Fruit fly (Drosophila melanogaster) whole organism, embryonic: Measurements from ENCODE around the gene CG34281.

Experiments used
- Ada2b ChIP-seq: fragments of 200-800 bp; sonication (Bioruptor generic); IDR thresholded peaks from 2 replicates; pipeline ENCODE4 v1.3.6; 2022; ENCODE audit warnings: missing biosample characterization, missing genetic modification characterization
- Asciz ChIP-seq: fragments of 200-800 bp; sonication (Bioruptor generic); optimal IDR thresholded peaks from 2 replicates; lab custom pipeline; 2017; ENCODE audit warnings: missing biosample characterization, mild to moderate bottlenecking, missing genetic modification characterization, missing genetic modification reagents
- CG10959 ChIP-seq: fragments of 200-800 bp; sonication (Bioruptor generic); IDR thresholded peaks from 2 replicates; pipeline ENCODE4 v1.3.6; 2022; ENCODE audit warnings: missing biosample characterization, missing genetic modification characterization
- CG12659 ChIP-seq: fragments of 200-800 bp; sonication (Bioruptor generic); optimal IDR thresholded peaks from 3 replicates; lab custom pipeline; 2017; ENCODE audit warnings: mild to moderate bottlenecking, missing biosample characterization, missing genetic modification reagents, missing genetic modification characterization
- CG13424 ChIP-seq: fragments of 200-800 bp; sonication (Bioruptor generic); optimal IDR thresholded peaks from 2 replicates; lab custom pipeline; 2019; ENCODE audit warnings: missing biosample characterization, mild to moderate bottlenecking, missing genetic modification characterization, moderate library complexity
- CG14441 ChIP-seq: fragments of 200-800 bp; sonication (Bioruptor generic); IDR thresholded peaks from 2 replicates; pipeline ENCODE4 v1.3.6; 2022; ENCODE audit warnings: missing biosample characterization, missing genetic modification characterization
- CG15269 ChIP-seq: fragments of 200-800 bp; sonication (Bioruptor generic); optimal IDR thresholded peaks from 2 replicates; lab custom pipeline; 2018; ENCODE audit warnings: missing biosample characterization, mild to moderate bottlenecking, missing genetic modification characterization, moderate library complexity
- CG15479 ChIP-seq: fragments of 200-800 bp; sonication (Bioruptor generic); optimal IDR thresholded peaks from 3 replicates; lab custom pipeline; 2019; ENCODE audit warnings: missing biosample characterization, mild to moderate bottlenecking, missing genetic modification characterization, moderate library complexity
- CG1603 ChIP-seq: fragments of 200-800 bp; sonication (Bioruptor generic); optimal IDR thresholded peaks from 2 replicates; lab custom pipeline; 2019; ENCODE audit warnings: missing biosample characterization, mild to moderate bottlenecking, missing genetic modification characterization, moderate library complexity
- CG2712 ChIP-seq: fragments of 200-800 bp; optimal IDR thresholded peaks from 3 replicates; lab custom pipeline; 2019; ENCODE audit warnings: missing biosample characterization, mild to moderate bottlenecking, missing genetic modification characterization, moderate library complexity
- CG31388 ChIP-seq: fragments of 200-800 bp; sonication (Bioruptor generic); optimal IDR thresholded peaks from 2 replicates; lab custom pipeline; 2016; ENCODE audit warnings: missing biosample characterization, missing genetic modification characterization
- CG33213 ChIP-seq: fragments of 200-800 bp; sonication (Bioruptor generic); optimal IDR thresholded peaks from 3 replicates; lab custom pipeline; 2016; ENCODE audit warnings: missing biosample characterization, missing genetic modification characterization
- CG3726 ChIP-seq: fragments of 200-800 bp; sonication (Bioruptor generic); IDR thresholded peaks from 3 replicates; pipeline ENCODE4, ENCODE4 v1.3.6; 2022; ENCODE audit warnings: missing biosample characterization, missing genetic modification characterization
- CG3838 ChIP-seq: fragments of 200-800 bp; sonication (Bioruptor generic); optimal IDR thresholded peaks from 3 replicates; lab custom pipeline; 2016; ENCODE audit warnings: missing biosample characterization, missing genetic modification characterization
- CG3847 ChIP-seq: fragments of 200-800 bp; sonication (Bioruptor generic); IDR thresholded peaks from 2 replicates; pipeline ENCODE4 v1.3.6; 2022; ENCODE audit warnings: missing biosample characterization, missing genetic modification characterization
- CG3995 ChIP-seq: fragments of 200-800 bp; sonication (Bioruptor generic); optimal IDR thresholded peaks from 3 replicates; lab custom pipeline; 2016; ENCODE audit warnings: missing biosample characterization, missing genetic modification characterization
- CG4820 ChIP-seq: fragments of 200-800 bp; sonication (Bioruptor generic); optimal IDR thresholded peaks from 3 replicates; lab custom pipeline; 2016; ENCODE audit warnings: missing biosample characterization, missing genetic modification characterization
- CG7556 ChIP-seq: fragments of 200-800 bp; sonication (Bioruptor generic); optimal IDR thresholded peaks from 2 replicates; lab custom pipeline; 2017; ENCODE audit warnings: missing biosample characterization, mild to moderate bottlenecking, missing genetic modification characterization
- CG7745 ChIP-seq: fragments of 200-800 bp; sonication (Bioruptor generic); optimal IDR thresholded peaks from 2 replicates; lab custom pipeline; 2018; ENCODE audit warnings: missing biosample characterization, mild to moderate bottlenecking, missing genetic modification characterization, moderate library complexity
- CG8290 ChIP-seq, 3 experiments: fragments of 200-800 bp; sonication (Bioruptor generic); optimal IDR thresholded peaks; 2 replicates each; lab custom pipeline; 2016 to 2019; ENCODE audit warnings: missing biosample characterization in 3 of 3, missing genetic modification characterization in 3 of 3, mild to moderate bottlenecking in 2 of 3, moderate library complexity in 1 of 3
- CG8478 ChIP-seq: fragments of >200 bp; optimal IDR thresholded peaks from 2 replicates; lab custom pipeline; 2018
- CG9932 ChIP-seq: fragments of 200-800 bp; sonication (Bioruptor generic); IDR thresholded peaks from 2 replicates; pipeline ENCODE4 v1.3.6; 2022; ENCODE audit warnings: missing biosample characterization, missing genetic modification characterization
- CHES-1-like ChIP-seq: fragments of 200-800 bp; sonication (Bioruptor generic); optimal IDR thresholded peaks from 2 replicates; lab custom pipeline; 2016; ENCODE audit warnings: missing biosample characterization, missing genetic modification characterization
- D ChIP-seq, 2 experiments: fragments of 200-800 bp in 1 of 2; fragments of >200 bp in 1 of 2; sonication (Bioruptor generic) in 1 of 2; optimal IDR thresholded peaks; 2 replicates in 1 of 2; 3 replicates in 1 of 2; lab custom pipeline; 2017; ENCODE audit warnings: mild to moderate bottlenecking in 1 of 2, missing biosample characterization in 1 of 2, missing genetic modification characterization in 1 of 2, missing genetic modification reagents in 1 of 2
- Doc3 ChIP-seq: fragments of 200-800 bp; sonication (Bioruptor generic); IDR thresholded peaks from 3 replicates; pipeline ENCODE4 v1.3.6; 2022; ENCODE audit warnings: missing biosample characterization, missing genetic modification characterization; ENCODE audit not compliant: partially characterized antibody
- GATAe ChIP-seq: fragments of 200-800 bp; sonication (Bioruptor generic); conservative IDR thresholded peaks from 2 replicates; pipeline ENCODE4 v1.3.6; 2022; ENCODE audit warnings: missing biosample characterization, missing genetic modification characterization
- Hr39 ChIP-seq: fragments of >200 bp; optimal IDR thresholded peaks from 2 replicates; lab custom pipeline; 2017
- Hr51 ChIP-seq, 2 experiments: fragments of 200-800 bp; sonication (Bioruptor generic); optimal IDR thresholded peaks; 2 replicates in 1 of 2; 3 replicates in 1 of 2; lab custom pipeline; 2016 to 2018; ENCODE audit warnings: missing biosample characterization in 2 of 2, missing genetic modification characterization in 2 of 2, mild to moderate bottlenecking in 1 of 2, moderate library complexity in 1 of 2
- Nf-YB ChIP-seq: fragments of 200-800 bp; sonication (Bioruptor generic); optimal IDR thresholded peaks from 3 replicates; lab custom pipeline; 2019; ENCODE audit warnings: missing biosample characterization, mild to moderate bottlenecking, missing genetic modification characterization, moderate library complexity
- NfI ChIP-seq: fragments of 200-800 bp; sonication (Bioruptor generic); optimal IDR thresholded peaks from 3 replicates; lab custom pipeline; 2018; ENCODE audit warnings: missing biosample characterization, mild to moderate bottlenecking, missing genetic modification characterization, moderate library complexity
- Sry-δ ChIP-seq: fragments of 200-800 bp; sonication (Bioruptor generic); optimal IDR thresholded peaks from 2 replicates; lab custom pipeline; 2016; ENCODE audit warnings: missing biosample characterization, missing genetic modification characterization
- Xrp1 ChIP-seq: fragments of 200-800 bp; sonication (Bioruptor generic); IDR thresholded peaks from 2 replicates; pipeline ENCODE4 v1.3.6; 2022; ENCODE audit warnings: missing biosample characterization, missing genetic modification characterization
- ara ChIP-seq: fragments of 200-800 bp; sonication (Bioruptor generic); IDR thresholded peaks from 2 replicates; pipeline ENCODE4 v1.3.6; 2022; ENCODE audit warnings: missing biosample characterization, missing genetic modification characterization
- cato ChIP-seq: fragments of 200-800 bp; sonication (Bioruptor generic); optimal IDR thresholded peaks from 2 replicates; lab custom pipeline; 2016; ENCODE audit warnings: missing biosample characterization, missing genetic modification characterization, borderline replicate concordance
- crol ChIP-seq: fragments of 200-800 bp; sonication (Bioruptor generic); IDR thresholded peaks from 2 replicates; pipeline ENCODE4 v1.3.6; 2022; ENCODE audit warnings: missing biosample characterization, missing genetic modification characterization
- gsb-n ChIP-seq: fragments of 200-800 bp; sonication (Bioruptor generic); optimal IDR thresholded peaks from 3 replicates; lab custom pipeline; 2018; ENCODE audit warnings: missing biosample characterization, mild to moderate bottlenecking, missing genetic modification characterization
- hth ChIP-seq: fragments of >200 bp; optimal IDR thresholded peaks from 2 replicates; lab custom pipeline; 2017; ENCODE audit warnings: inconsistent platforms
- jing ChIP-seq: fragments of 200-800 bp; sonication (Bioruptor generic); optimal IDR thresholded peaks from 2 replicates; lab custom pipeline; 2018; ENCODE audit warnings: missing biosample characterization, mild to moderate bottlenecking, missing genetic modification characterization
- kah ChIP-seq: fragments of 200-800 bp; sonication (Bioruptor generic); optimal IDR thresholded peaks from 2 replicates; lab custom pipeline; 2018; ENCODE audit warnings: missing biosample characterization, mild to moderate bottlenecking, missing genetic modification characterization
- luna ChIP-seq: fragments of 200-800 bp; sonication (Bioruptor generic); optimal IDR thresholded peaks from 2 replicates; lab custom pipeline; 2016; ENCODE audit warnings: missing biosample characterization, missing genetic modification characterization
- oc ChIP-seq: fragments of 200-800 bp; sonication (Bioruptor generic); optimal IDR thresholded peaks from 2 replicates; lab custom pipeline; 2018; ENCODE audit warnings: missing biosample characterization, mild to moderate bottlenecking, missing genetic modification characterization, moderate library complexity
- pfk ChIP-seq: fragments of 200-800 bp; sonication (Bioruptor generic); optimal IDR thresholded peaks from 2 replicates; lab custom pipeline; 2018; ENCODE audit warnings: missing biosample characterization, mild to moderate bottlenecking, missing genetic modification characterization, moderate library complexity
- sisA ChIP-seq: fragments of 200-800 bp; sonication (Bioruptor generic); IDR thresholded peaks from 2 replicates; pipeline ENCODE4 v1.3.6; 2022; ENCODE audit warnings: missing biosample characterization, missing genetic modification characterization
- sqz ChIP-seq: fragments of 200-800 bp; sonication (Bioruptor generic); optimal IDR thresholded peaks from 3 replicates; lab custom pipeline; 2018; ENCODE audit warnings: missing biosample characterization, mild to moderate bottlenecking, missing genetic modification characterization
- vvl ChIP-seq: fragments of 200-800 bp; sonication (Bioruptor generic); IDR thresholded peaks from 2 replicates; pipeline ENCODE4 v1.3.6; 2022; ENCODE audit warnings: missing biosample characterization, missing genetic modification characterization
- wdn ChIP-seq: fragments of 200-800 bp; sonication (Bioruptor generic); IDR thresholded peaks from 2 replicates; pipeline ENCODE4 v1.3.6; 2022; ENCODE audit warnings: missing biosample characterization, missing genetic modification characterization
- wor ChIP-seq: fragments of 200-800 bp; sonication (Bioruptor generic); IDR thresholded peaks from 2 replicates; pipeline ENCODE4 v1.3.6; 2022; ENCODE audit warnings: missing biosample characterization, missing genetic modification characterization
- zf30C ChIP-seq: fragments of 200-800 bp; sonication (Bioruptor generic); optimal IDR thresholded peaks from 3 replicates; lab custom pipeline; 2018; ENCODE audit warnings: missing biosample characterization, mild to moderate bottlenecking, missing genetic modification characterization
- zfh1 ChIP-seq: fragments of 200-800 bp; sonication (Bioruptor generic); IDR thresholded peaks from 3 replicates; pipeline ENCODE4 v1.3.6; 2022; ENCODE audit warnings: missing biosample characterization, missing genetic modification characterization

Gene CG34281

DNA sequence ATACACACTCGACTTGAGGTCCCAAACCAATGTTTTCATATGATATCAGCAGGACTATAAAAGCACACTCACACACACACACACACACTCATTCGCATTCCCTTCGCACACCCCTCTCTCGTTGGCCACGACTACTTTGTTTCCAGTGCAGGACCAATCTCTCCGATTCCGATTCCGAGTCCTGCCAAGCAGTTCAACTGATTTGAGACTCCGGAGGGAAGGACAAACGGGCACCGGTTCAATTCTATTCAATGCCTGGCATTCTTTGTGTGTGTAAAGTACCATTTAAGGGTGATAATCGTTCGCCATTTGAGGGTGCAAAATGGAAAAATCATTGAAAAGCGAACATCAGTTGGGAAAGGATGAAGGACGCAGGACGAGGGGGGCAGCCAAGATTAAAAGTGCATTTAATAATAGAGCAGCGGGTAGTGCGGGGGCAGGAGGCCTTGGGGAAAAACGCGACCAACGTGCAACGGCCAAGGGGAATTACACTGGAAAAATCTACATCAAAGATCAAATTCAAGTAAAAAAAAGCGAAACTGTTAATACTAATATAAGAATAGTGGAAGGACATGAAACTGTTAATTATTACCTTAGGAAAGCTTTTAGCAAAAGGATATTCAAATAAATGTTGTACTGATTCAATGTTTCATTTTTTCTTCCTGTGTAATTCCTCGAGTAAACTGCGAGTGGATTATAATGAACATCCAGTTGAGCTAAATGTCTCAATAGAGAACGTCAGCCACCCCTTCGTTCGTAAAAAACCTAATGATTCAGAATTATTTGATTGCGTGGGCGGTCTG, 28.8 kb upstream of the CG34281 start (continued):
- peak; percentile 32; the same call in 1 of the 2 replicates for TF ChIP-seq vvl
- TF ChIP-seq Asciz, result peak; percentile 44
- peak; percentile 69 for TF ChIP-seq ara (GFP tag; lab: Robert Waterston, UW)
- TF ChIP-seq CG8478, result no peak
- no peak for TF ChIP-seq Hr39
- TF ChIP-seq luna (GFP tag; lab: Kevin White, UChicago), result no peak
- peak; percentile 50 for TF ChIP-seq CG4820
- no peak for TF ChIP-seq CG14441 (GFP tag; lab: Robert Waterston, UW)
- no peak for TF ChIP-seq NfI (GFP tag; lab: Kevin White, UChicago)
- TF ChIP-seq gsb-n (tag; lab: Kevin White, UChicago), result peak; percentile 61
- peak; percentile 15 for TF ChIP-seq CG8290 (GFP tag; optimal IDR thresholded peaks at IDR 0.05; lab: Kevin White, UChicago)
- TF ChIP-seq CG8290 (tag; optimal IDR thresholded peaks at IDR 0.05; lab: Kevin White, UChicago), result no peak
- peak; percentile 66; the same call in 1 of the 3 replicates for TF ChIP-seq zfh1
- no peak for TF ChIP-seq wdn (GFP tag; lab: Robert Waterston, UW)
- peak; percentile 34; the same call in 1 of the 2 replicates for TF ChIP-seq sisA
- TF ChIP-seq CG10959 (GFP tag; lab: Robert Waterston, UW), result peak; percentile 30; the same call in 1 of the 2 replicates
- peak; percentile 75 for TF ChIP-seq CG2712
- peak; percentile 23; the same call in 1 of the 2 replicates for TF ChIP-seq wor (GFP tag; lab: Robert Waterston, UW)
- no peak for TF ChIP-seq jing (GFP tag; lab: Kevin White, UChicago)
- peak; percentile 32 for TF ChIP-seq CG15269 (tag; lab: Kevin White, UChicago)
- TF ChIP-seq Nf-YB (GFP tag; lab: Kevin White, UChicago), result peak; percentile 7
- peak; percentile 60 for TF ChIP-seq CG1603 (tag; lab: Kevin White, UChicago)
- no peak for TF ChIP-seq Doc3
- peak in 1 of 2 experiments; percentile 56 for TF ChIP-seq Hr51 (GFP tag; optimal IDR thresholded peaks at IDR 0.05; lab: Kevin White, UChicago)
- TF ChIP-seq CG3847, result no peak
- TF ChIP-seq CG15479, result no peak
- no peak for TF ChIP-seq CHES-1-like (GFP tag; lab: Kevin White, UChicago)
- TF ChIP-seq hth, result no peak
- no peak for TF ChIP-seq CG9932
- TF ChIP-seq CG3726, result 0 out of 3 replicates have a peak, but pooled peaks have one; percentile 45
- TF ChIP-seq Sry-δ (GFP tag; lab: Kevin White, UChicago), result no peak
- peak; percentile 0 for TF ChIP-seq CG12659 (GFP tag; lab: Kevin White, UChicago)
- no peak for TF ChIP-seq GATAe (GFP tag; lab: Robert Waterston, UW)
- peak; percentile 64 for TF ChIP-seq CG13424 (tag; lab: Kevin White, UChicago)
- TF ChIP-seq CG31388 (GFP tag; lab: Kevin White, UChicago), result no peak
- no peak for TF ChIP-seq CG33213 (GFP tag; lab: Kevin White, UChicago)
- peak; percentile 82 for TF ChIP-seq Xrp1 (GFP tag; lab: Robert Waterston, UW)
- no peak for TF ChIP-seq pfk (GFP tag; lab: Kevin White, UChicago)
- peak; percentile 1 for TF ChIP-seq cato (GFP tag; lab: Kevin White, UChicago)
- TF ChIP-seq CG3838, result no peak
- peak; percentile 77 for TF ChIP-seq crol (GFP tag; lab: Robert Waterston, UW)
- TF ChIP-seq oc, result peak; percentile 78
- TF ChIP-seq zf30C, result peak; percentile 53
- no peak for TF ChIP-seq CG7745
- TF ChIP-seq kah, result no peak
- TF ChIP-seq D (optimal IDR thresholded peaks at IDR 0.05; lab: Kevin White, UChicago), result peak; percentile 1
- TF ChIP-seq D (GFP tag; optimal IDR thresholded peaks at IDR 0.05; lab: Kevin White, UChicago), result peak; percentile 59
- TF ChIP-seq sqz (GFP tag; lab: Kevin White, UChicago), result peak; percentile 55
- peak; percentile 42 for TF ChIP-seq CG7556 (GFP tag; lab: Kevin White, UChicago)
- no peak for TF ChIP-seq CG3995 (GFP tag; lab: Kevin White, UChicago)
- TF ChIP-seq Ada2b, result peak; percentile 31; the same call in 1 of the 2 replicates
